Fruit fly (Drosophila melanogaster) whole organism, wandering third instar larva: ENCODE results near the gene CG8031.

Experiments used
- Abd-B ChIP-seq: fragments of >200 bp; optimal IDR thresholded peaks from 2 replicates; lab custom pipeline; 2017; ENCODE audit warnings: missing biosample characterization, missing genetic modification characterization
- Mio ChIP-seq: sonication (Bioruptor generic); optimal IDR thresholded peaks from 2 replicates; lab custom pipeline; 2016; ENCODE audit warnings: missing biosample characterization, missing genetic modification characterization
- dmrt93B ChIP-seq: fragments of 200-800 bp; sonication (Bioruptor generic); optimal IDR thresholded peaks from 2 replicates; lab custom pipeline; 2018; ENCODE audit warnings: missing biosample characterization, mild to moderate bottlenecking, missing genetic modification characterization
- pan ChIP-seq: fragments of >200 bp; optimal IDR thresholded peaks from 2 replicates; lab custom pipeline; 2017

- TF ChIP-seq pan (lab: Kevin White, UChicago) (no peak), Abd-B (GFP tag; lab: Kevin White, UChicago) (no peak), dmrt93B (no peak), Mio (GFP tag; lab: Kevin White, UChicago) (no peak)
Measured at dm6 chr3R:12997550-12998233, 13.4 kb downstream of the CG8031 start, which contains the start of the genes CG17327, CG44194 and CG7518.
